Fruit fly (Drosophila melanogaster) whole organism, embryonic: Measurements from ENCODE around the gene Vps29.
A peak's percentile ranks its signal among the peaks of the same experiment; 100 is the strongest.

Experiments used
- Awh ChIP-seq: fragments of 200-800 bp; sonication (Bioruptor generic); IDR thresholded peaks from 2 replicates; pipeline ENCODE4, ENCODE4 v1.3.6; 2022; ENCODE audit warnings: missing biosample characterization, missing genetic modification characterization
- C15 ChIP-seq: fragments of 200-800 bp; sonication (Bioruptor generic); IDR thresholded peaks from 3 replicates; pipeline ENCODE4 v1.3.6; 2022; ENCODE audit warnings: missing biosample characterization, missing genetic modification characterization
- CG10462 ChIP-seq: fragments of 200-800 bp; sonication (Bioruptor generic); optimal IDR thresholded peaks from 2 replicates; lab custom pipeline; 2016; ENCODE audit warnings: missing biosample characterization, missing genetic modification characterization
- CG11247 ChIP-seq: fragments of 200-800 bp; sonication (Bioruptor generic); IDR thresholded peaks from 2 replicates; pipeline ENCODE4 v1.3.6; 2022; ENCODE audit warnings: missing biosample characterization, missing genetic modification characterization
- CG11723 ChIP-seq: fragments of 200-800 bp; sonication (Bioruptor generic); optimal IDR thresholded peaks from 2 replicates; lab custom pipeline; 2017; ENCODE audit warnings: missing biosample characterization, mild to moderate bottlenecking, missing genetic modification characterization
- CG12219 ChIP-seq: fragments of 200-800 bp; sonication (Bioruptor generic); optimal IDR thresholded peaks from 3 replicates; lab custom pipeline; 2018; ENCODE audit warnings: missing biosample characterization, mild to moderate bottlenecking, missing genetic modification characterization
- CG14441 ChIP-seq: fragments of 200-800 bp; sonication (Bioruptor generic); IDR thresholded peaks from 2 replicates; pipeline ENCODE4 v1.3.6; 2022; ENCODE audit warnings: missing biosample characterization, missing genetic modification characterization
- CG1529 ChIP-seq: fragments of 200-800 bp; sonication (Bioruptor generic); optimal IDR thresholded peaks from 3 replicates; lab custom pipeline; 2018; ENCODE audit warnings: missing biosample characterization, missing genetic modification characterization
- CG16813 ChIP-seq: fragments of 200-800 bp; sonication (Bioruptor generic); IDR thresholded peaks from 3 replicates; pipeline ENCODE4 v1.3.6; 2022; ENCODE audit warnings: missing biosample characterization, missing genetic modification characterization; ENCODE audit not compliant: partially characterized antibody
- CG17359 ChIP-seq: fragments of 200-800 bp; sonication (Bioruptor generic); optimal IDR thresholded peaks from 3 replicates; lab custom pipeline; 2018; ENCODE audit warnings: missing biosample characterization, mild to moderate bottlenecking, missing genetic modification characterization, moderate library complexity
- CG2116 ChIP-seq: fragments of 200-800 bp; sonication (Bioruptor generic); optimal IDR thresholded peaks from 3 replicates; lab custom pipeline; 2018; ENCODE audit warnings: missing biosample characterization, mild to moderate bottlenecking, missing genetic modification characterization
- CG2875 ChIP-seq: fragments of 200-800 bp; sonication (Bioruptor generic); optimal IDR thresholded peaks from 2 replicates; lab custom pipeline; 2017; ENCODE audit warnings: missing biosample characterization, mild to moderate bottlenecking, missing genetic modification characterization, missing genetic modification reagents
- CG2889 ChIP-seq: fragments of 200-800 bp; sonication (Bioruptor generic); IDR thresholded peaks from 3 replicates; pipeline ENCODE4 v1.3.6; 2022; ENCODE audit warnings: missing biosample characterization, missing genetic modification characterization
- CG3163 ChIP-seq: fragments of 200-800 bp; sonication (Bioruptor generic); optimal IDR thresholded peaks from 3 replicates; lab custom pipeline; 2016; ENCODE audit warnings: missing biosample characterization, missing genetic modification characterization
- CG33557 ChIP-seq: fragments of 200-800 bp; sonication (Bioruptor generic); optimal IDR thresholded peaks from 2 replicates; lab custom pipeline; 2019; ENCODE audit warnings: missing biosample characterization, mild to moderate bottlenecking, missing genetic modification characterization, moderate library complexity
- CG34224 ChIP-seq: fragments of 200-800 bp; sonication (Bioruptor generic); IDR thresholded peaks from 3 replicates; pipeline ENCODE4 v1.3.6; 2022; ENCODE audit warnings: missing biosample characterization, missing genetic modification characterization; ENCODE audit not compliant: partially characterized antibody
- CG34422 ChIP-seq: fragments of 200-800 bp; sonication (Bioruptor generic); IDR thresholded peaks from 3 replicates; pipeline ENCODE4 v1.3.6; 2022; ENCODE audit warnings: missing biosample characterization, missing genetic modification characterization
- CG4424 ChIP-seq: fragments of 200-800 bp; sonication (Bioruptor generic); optimal IDR thresholded peaks from 3 replicates; lab custom pipeline; 2016; ENCODE audit warnings: missing biosample characterization, missing genetic modification characterization
- CG4820 ChIP-seq: fragments of 200-800 bp; sonication (Bioruptor generic); optimal IDR thresholded peaks from 3 replicates; lab custom pipeline; 2016; ENCODE audit warnings: missing biosample characterization, missing genetic modification characterization
- CG6254 ChIP-seq: fragments of 200-800 bp; sonication (Bioruptor generic); optimal IDR thresholded peaks from 3 replicates; lab custom pipeline; 2017; ENCODE audit warnings: mild to moderate bottlenecking, missing biosample characterization, missing genetic modification reagents, missing genetic modification characterization
- CG7963 ChIP-seq: fragments of 200-800 bp; sonication (Bioruptor generic); IDR thresholded peaks from 3 replicates; pipeline ENCODE4 v1.3.6; 2022; ENCODE audit warnings: missing biosample characterization, missing genetic modification characterization; ENCODE audit not compliant: partially characterized antibody
- CG8089 ChIP-seq: fragments of 200-800 bp; sonication (Bioruptor generic); optimal IDR thresholded peaks from 3 replicates; lab custom pipeline; 2016; ENCODE audit warnings: missing biosample characterization, missing genetic modification characterization
- CG9727 ChIP-seq: fragments of 200-800 bp; sonication (Bioruptor generic); optimal IDR thresholded peaks from 3 replicates; lab custom pipeline; 2017; ENCODE audit warnings: missing biosample characterization, mild to moderate bottlenecking, missing genetic modification characterization
- CHES-1-like ChIP-seq: fragments of 200-800 bp; sonication (Bioruptor generic); optimal IDR thresholded peaks from 2 replicates; lab custom pipeline; 2016; ENCODE audit warnings: missing biosample characterization, missing genetic modification characterization
- Chrac-16 ChIP-seq: fragments of 200-800 bp; sonication (Bioruptor generic); optimal IDR thresholded peaks from 3 replicates; lab custom pipeline; 2016; ENCODE audit warnings: missing biosample characterization, missing genetic modification characterization
- Dfd ChIP-seq, 2 experiments: fragments of >200 bp; optimal IDR thresholded peaks; 2 replicates each; lab custom pipeline; 2017; ENCODE audit warnings: missing biosample characterization in 2 of 2, missing genetic modification characterization in 2 of 2
- Dip2 ChIP-seq: fragments of 200-800 bp; sonication (Bioruptor generic); IDR thresholded peaks from 2 replicates; pipeline ENCODE4 v1.3.6; 2022; ENCODE audit warnings: missing biosample characterization, missing genetic modification characterization
- Dll ChIP-seq: fragments of 200-800 bp; sonication (Bioruptor generic); IDR thresholded peaks from 4 replicates; pipeline ENCODE4 v1.3.6; 2022; ENCODE audit warnings: missing biosample characterization, missing genetic modification characterization; ENCODE audit not compliant: partially characterized antibody
- E2f1 ChIP-seq: fragments of 200-800 bp; sonication (Bioruptor generic); IDR thresholded peaks from 2 replicates; pipeline ENCODE4 v1.3.6; 2022; ENCODE audit warnings: missing biosample characterization, missing genetic modification characterization
- Fer1 ChIP-seq: fragments of 200-800 bp; sonication (Bioruptor generic); optimal IDR thresholded peaks from 2 replicates; lab custom pipeline; 2017; ENCODE audit warnings: missing biosample characterization, mild to moderate bottlenecking, missing genetic modification characterization
- Gug ChIP-seq: fragments of 200-800 bp; sonication (Bioruptor generic); IDR thresholded peaks from 4 replicates; pipeline ENCODE4 v1.3.6; 2022; ENCODE audit warnings: missing biosample characterization, missing genetic modification characterization
- H15 ChIP-seq: fragments of 200-800 bp; sonication (Bioruptor generic); IDR thresholded peaks from 3 replicates; pipeline ENCODE4 v1.3.6; 2022; ENCODE audit warnings: missing biosample characterization, missing genetic modification characterization
- Opbp ChIP-seq: fragments of 200-800 bp; sonication (Bioruptor generic); IDR thresholded peaks from 3 replicates; pipeline ENCODE4 v1.3.6; 2022; ENCODE audit warnings: missing biosample characterization, missing genetic modification characterization; ENCODE audit not compliant: partially characterized antibody
- Rx ChIP-seq: fragments of 200-800 bp; sonication (Bioruptor generic); IDR thresholded peaks from 2 replicates; pipeline ENCODE4 v1.3.6; 2022; ENCODE audit warnings: missing biosample characterization, missing genetic modification characterization
- aop ChIP-seq: fragments of 200-800 bp; sonication (Bioruptor generic); IDR thresholded peaks from 2 replicates; pipeline ENCODE4 v1.3.6; 2022; ENCODE audit warnings: missing biosample characterization, missing genetic modification characterization
- bab2 ChIP-seq: fragments of 200-800 bp; sonication (Bioruptor generic); optimal IDR thresholded peaks from 2 replicates; lab custom pipeline; 2016; ENCODE audit warnings: missing biosample characterization, missing genetic modification characterization
- cad ChIP-seq: fragments of >200 bp; optimal IDR thresholded peaks from 2 replicates; lab custom pipeline; 2017; ENCODE audit warnings: missing biosample characterization, missing genetic modification characterization
- caup ChIP-seq: fragments of 200-800 bp; sonication (Bioruptor generic); optimal IDR thresholded peaks from 3 replicates; lab custom pipeline; 2017; ENCODE audit warnings: missing biosample characterization, mild to moderate bottlenecking, missing genetic modification characterization, moderate library complexity; ENCODE audit not compliant: severe bottlenecking
- cwo ChIP-seq: fragments of 200-800 bp; sonication (Bioruptor generic); optimal IDR thresholded peaks from 3 replicates; lab custom pipeline; 2017; ENCODE audit warnings: missing biosample characterization, missing genetic modification characterization, mild to moderate bottlenecking, moderate library complexity, missing genetic modification reagents
- dmrt99B ChIP-seq: fragments of 200-800 bp; sonication (Bioruptor generic); optimal IDR thresholded peaks from 2 replicates; lab custom pipeline; 2018; ENCODE audit warnings: missing biosample characterization, mild to moderate bottlenecking, missing genetic modification characterization, moderate library complexity
- ewg ChIP-seq: fragments of 200-800 bp; sonication (Bioruptor generic); optimal IDR thresholded peaks from 3 replicates; lab custom pipeline; 2017; ENCODE audit warnings: mild to moderate bottlenecking, missing biosample characterization, missing genetic modification reagents, missing genetic modification characterization
- kay ChIP-seq: fragments of 200-800 bp; sonication (Bioruptor generic); optimal IDR thresholded peaks from 2 replicates; lab custom pipeline; 2016; ENCODE audit warnings: missing biosample characterization, missing genetic modification characterization
- luna ChIP-seq: fragments of 200-800 bp; sonication (Bioruptor generic); optimal IDR thresholded peaks from 2 replicates; lab custom pipeline; 2016; ENCODE audit warnings: missing biosample characterization, missing genetic modification characterization
- mam ChIP-seq: fragments of 200-800 bp; sonication (Bioruptor generic); optimal IDR thresholded peaks from 3 replicates; lab custom pipeline; 2016; ENCODE audit warnings: missing biosample characterization, missing genetic modification characterization
- psq ChIP-seq: fragments of 200-800 bp; sonication (Bioruptor generic); optimal IDR thresholded peaks from 2 replicates; lab custom pipeline; 2017; ENCODE audit warnings: missing biosample characterization, missing genetic modification characterization
- repo ChIP-seq: fragments of 200-800 bp; sonication (Bioruptor generic); optimal IDR thresholded peaks from 2 replicates; lab custom pipeline; 2016; ENCODE audit warnings: missing biosample characterization, missing genetic modification characterization
- seq ChIP-seq: fragments of 200-800 bp; sonication (Bioruptor generic); IDR thresholded peaks from 2 replicates; pipeline ENCODE4 v1.3.6; 2022; ENCODE audit warnings: missing biosample characterization, missing genetic modification characterization
- trh ChIP-seq: fragments of 200-800 bp; sonication (Bioruptor generic); optimal IDR thresholded peaks from 2 replicates; lab custom pipeline; 2016; ENCODE audit warnings: missing biosample characterization, missing genetic modification characterization
- tx ChIP-seq: fragments of 200-800 bp; sonication (Bioruptor generic); optimal IDR thresholded peaks from 2 replicates; lab custom pipeline; 2016; ENCODE audit warnings: missing biosample characterization, missing genetic modification characterization
- wek ChIP-seq: fragments of 200-800 bp; sonication (Bioruptor generic); optimal IDR thresholded peaks from 3 replicates; lab custom pipeline; 2018; ENCODE audit warnings: missing biosample characterization, mild to moderate bottlenecking, missing genetic modification characterization, moderate library complexity

The Vps29 gene

DNA sequence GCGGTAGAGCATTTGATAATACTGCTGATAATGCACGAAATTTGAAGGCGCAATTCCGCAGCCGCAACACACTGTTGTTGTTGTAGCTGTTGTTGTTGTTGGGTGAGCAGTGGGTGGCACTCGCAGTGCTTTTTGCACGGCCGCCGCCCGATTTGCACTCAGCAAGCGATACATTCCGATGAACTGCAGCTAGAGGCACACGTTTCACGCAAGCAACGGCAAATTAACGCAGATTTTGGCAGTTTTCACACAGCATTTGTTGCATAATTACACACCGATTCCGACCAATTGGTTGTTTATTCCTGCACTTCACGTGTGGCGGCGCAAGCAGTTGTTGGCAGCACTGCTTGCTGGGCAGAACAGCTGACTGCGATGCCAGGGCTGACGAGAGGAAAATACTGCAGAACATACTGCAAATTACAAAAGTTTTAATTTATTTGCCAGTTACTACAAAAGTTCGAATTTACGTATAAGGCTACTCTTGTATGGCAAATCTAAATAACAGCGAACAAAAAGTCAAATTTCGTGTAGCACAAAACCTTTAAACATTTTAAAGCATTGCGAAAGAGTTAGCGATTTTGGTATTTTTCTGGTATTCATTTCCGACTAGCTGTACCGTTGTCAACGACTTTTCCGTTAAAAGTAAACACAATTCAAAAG is 42.4 kb upstream of the Vps29 start, which contains the start of the genes PolrMT and CG14339 (continued):
- TF ChIP-seq CG33557 (GFP tag; lab: Kevin White, UChicago) (peak; percentile 4), Dll (GFP tag; lab: Robert Waterston, UW) (0 out of 4 replicates have a peak, but pooled peaks have one; percentile 31), CG17359 (tag; lab: Kevin White, UChicago) (no peak), C15 (GFP tag; lab: Robert Waterston, UW) (no peak), CG4424 (GFP tag; lab: Kevin White, UChicago) (peak; percentile 42), CG34422 (GFP tag; lab: Robert Waterston, UW) (peak; percentile 92), wek (GFP tag; lab: Kevin White, UChicago) (no peak), Dip2 (no peak), trh (GFP tag; lab: Kevin White, UChicago) (no peak), Dfd (GFP tag; optimal IDR thresholded peaks at IDR 0.05; lab: Kevin White, UChicago) (no peak), E2f1 (GFP tag; lab: Robert Waterston, UW) (0 out of 2 replicates have a peak, but pooled peaks have one; percentile 18), luna (GFP tag; lab: Kevin White, UChicago) (peak; percentile 48), CG2116 (peak; percentile 7), CG16813 (GFP tag; lab: Robert Waterston, UW) (peak; percentile 9; the same call in 2 of the 3 replicates), Chrac-16 (GFP tag; lab: Kevin White, UChicago) (peak; percentile 37), CG4820 (GFP tag; lab: Kevin White, UChicago) (no peak), aop (GFP tag; lab: Robert Waterston, UW) (no peak), bab2 (GFP tag; lab: Kevin White, UChicago) (no peak), dmrt99B (tag; lab: Kevin White, UChicago) (no peak), caup (GFP tag; lab: Kevin White, UChicago) (peak; percentile 5), Gug (GFP tag; lab: Robert Waterston, UW) (no peak), mam (GFP tag; lab: Kevin White, UChicago) (peak; percentile 51), psq (GFP tag; lab: Kevin White, UChicago) (no peak), Awh (GFP tag; lab: Robert Waterston, UW) (no peak), CG8089 (GFP tag; lab: Kevin White, UChicago) (peak; percentile 21), CG11247 (GFP tag; lab: Robert Waterston, UW) (no peak), cad (GFP tag; lab: Kevin White, UChicago) (no peak), CG14441 (GFP tag; lab: Robert Waterston, UW) (no peak), CG1529 (no peak), CG2889 (no peak), Opbp (GFP tag; lab: Robert Waterston, UW) (peak; percentile 12; the same call in 1 of the 3 replicates), CG6254 (GFP tag; lab: Kevin White, UChicago) (no peak), CG10462 (GFP tag; lab: Kevin White, UChicago) (peak; percentile 87), CHES-1-like (GFP tag; lab: Kevin White, UChicago) (peak; percentile 82), CG12219 (GFP tag; lab: Kevin White, UChicago) (no peak), cwo (GFP tag; lab: Kevin White, UChicago) (peak; percentile 94), repo (GFP tag; lab: Kevin White, UChicago) (peak; percentile 41), H15 (no peak), Rx (GFP tag; lab: Robert Waterston, UW) (0 out of 2 replicates have a peak, but pooled peaks have one; percentile 6), CG11723 (GFP tag; lab: Kevin White, UChicago) (no peak), CG34224 (GFP tag; lab: Robert Waterston, UW) (no peak; the same call in 2 of the 3 replicates), CG3163 (GFP tag; lab: Kevin White, UChicago) (peak; percentile 2), seq (GFP tag; lab: Robert Waterston, UW) (no peak), tx (peak; percentile 17), CG9727 (peak; percentile 32), ewg (GFP tag; lab: Kevin White, UChicago) (peak; percentile 57), CG7963 (no peak), Fer1 (GFP tag; lab: Kevin White, UChicago) (peak; percentile 48), kay (no peak), CG2875 (GFP tag; lab: Kevin White, UChicago) (no peak)
